Fruit fly (Drosophila melanogaster) whole organism: ENCODE measurements around the gene Cpr67Fb.

Experiments
- Dll ChIP-seq: fragments of >200 bp; optimal IDR thresholded peaks from 2 replicates; lab custom pipeline; 2017
- usp ChIP-seq: fragments of >200 bp; optimal IDR thresholded peaks from 2 replicates; lab custom pipeline; 2017; ENCODE audit warnings: missing biosample characterization, missing genetic modification characterization, mixed read lengths

DNA sequence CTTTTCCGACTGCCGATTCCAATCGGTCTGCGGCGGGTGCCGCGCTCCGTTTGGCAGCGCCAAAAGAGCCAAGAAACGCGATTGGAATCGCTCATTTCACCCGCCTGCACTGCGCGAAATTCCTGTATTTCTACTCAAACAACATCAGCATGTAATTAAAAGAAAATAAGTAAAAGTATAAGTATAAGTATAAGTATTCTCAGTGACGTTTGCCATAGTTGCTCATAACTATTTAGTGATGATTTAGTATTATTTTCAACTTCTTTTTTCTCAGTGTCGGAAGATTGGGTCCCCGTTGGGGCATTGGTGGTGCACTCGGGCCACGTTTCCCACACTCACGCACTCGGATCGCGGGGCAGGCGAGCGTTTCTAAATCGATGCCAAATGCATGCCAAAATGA is 19.2 kb downstream of the Cpr67Fb start:
- no peak for TF ChIP-seq usp (GFP tag; lab: Kevin White, UChicago)
- TF ChIP-seq Dll (lab: Kevin White, UChicago) = no peak
